Worm (Caenorhabditis elegans): ENCODE data around the gene fipr-9.

The fipr-9 gene

DNA sequence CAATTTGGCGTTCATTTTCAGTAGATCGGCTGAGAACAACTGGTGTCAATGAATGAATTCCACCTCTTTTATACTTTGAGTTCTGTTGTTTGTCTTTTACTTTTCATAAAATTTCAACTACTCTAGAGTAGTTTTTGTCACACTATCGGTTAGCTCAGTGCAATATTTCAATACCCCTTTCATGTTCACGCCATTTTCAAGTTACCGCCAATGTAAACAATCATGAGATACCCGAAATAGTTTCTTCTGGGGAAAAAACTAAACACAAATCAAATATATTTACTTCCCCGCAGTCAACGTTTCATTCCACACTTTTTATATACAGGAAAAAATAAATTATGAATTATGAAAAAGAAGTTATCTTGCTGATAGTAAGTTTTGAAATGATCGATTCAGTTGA lies 6.9 kb downstream of the fipr-9 start, which contains the start of gene fipr-4:
TSS of gene fipr-4 (minus strand) at position 101 of the 400 bp plus-strand sequence.
- no peak for TF ChIP-seq pha-4 (tag; optimal IDR thresholded peaks at IDR 0.05)
- TF ChIP-seq mab-5 (tag; optimal IDR thresholded peaks at IDR 0.05) = no peak
- no peak for TF ChIP-seq elt-1 (tag; optimal IDR thresholded peaks at IDR 0.05; ENCODE audit: borderline replicate concordance, insufficient read depth)
- no peak for TF ChIP-seq ceh-83 (GFP tag; optimal IDR thresholded peaks at IDR 0.05)
- TF ChIP-seq blmp-1 (tag; optimal IDR thresholded peaks at IDR 0.05) = no peak
- TF ChIP-seq nhr-76 (tag; optimal IDR thresholded peaks at IDR 0.05) = no peak
- TF ChIP-seq ceh-43 (GFP tag; optimal IDR thresholded peaks at IDR 0.05) = no peak
- no peak for TF ChIP-seq ces-1 (GFP tag; optimal IDR thresholded peaks at IDR 0.05)
- no peak for TF ChIP-seq elt-3 (tag; optimal IDR thresholded peaks at IDR 0.05)
- TF ChIP-seq ceh-39 (tag; optimal IDR thresholded peaks at IDR 0.05) = no peak
- no peak for TF ChIP-seq sptf-1 (tag; optimal IDR thresholded peaks at IDR 0.05)
- TF ChIP-seq zip-8 (tag; optimal IDR thresholded peaks at IDR 0.05) = no peak
- TF ChIP-seq unc-120 (tag; optimal IDR thresholded peaks at IDR 0.05; ENCODE audit: poor library complexity, severe bottlenecking) = no peak
- no peak for TF ChIP-seq flh-1 (GFP tag; optimal IDR thresholded peaks at IDR 0.05)
- TF ChIP-seq mls-2 (tag; optimal IDR thresholded peaks at IDR 0.05) = no peak
- no peak for TF ChIP-seq lin-13 (tag; optimal IDR thresholded peaks at IDR 0.05)
- TF ChIP-seq cnd-1 (tag; optimal IDR thresholded peaks at IDR 0.05) = no peak
- TF ChIP-seq lin-32 (GFP tag; optimal IDR thresholded peaks at IDR 0.05) = no peak
- TF ChIP-seq tbx-8 (GFP tag; optimal IDR thresholded peaks at IDR 0.05) = no peak
- no peak for TF ChIP-seq nhr-28 (tag; optimal IDR thresholded peaks at IDR 0.05)

DNA sequence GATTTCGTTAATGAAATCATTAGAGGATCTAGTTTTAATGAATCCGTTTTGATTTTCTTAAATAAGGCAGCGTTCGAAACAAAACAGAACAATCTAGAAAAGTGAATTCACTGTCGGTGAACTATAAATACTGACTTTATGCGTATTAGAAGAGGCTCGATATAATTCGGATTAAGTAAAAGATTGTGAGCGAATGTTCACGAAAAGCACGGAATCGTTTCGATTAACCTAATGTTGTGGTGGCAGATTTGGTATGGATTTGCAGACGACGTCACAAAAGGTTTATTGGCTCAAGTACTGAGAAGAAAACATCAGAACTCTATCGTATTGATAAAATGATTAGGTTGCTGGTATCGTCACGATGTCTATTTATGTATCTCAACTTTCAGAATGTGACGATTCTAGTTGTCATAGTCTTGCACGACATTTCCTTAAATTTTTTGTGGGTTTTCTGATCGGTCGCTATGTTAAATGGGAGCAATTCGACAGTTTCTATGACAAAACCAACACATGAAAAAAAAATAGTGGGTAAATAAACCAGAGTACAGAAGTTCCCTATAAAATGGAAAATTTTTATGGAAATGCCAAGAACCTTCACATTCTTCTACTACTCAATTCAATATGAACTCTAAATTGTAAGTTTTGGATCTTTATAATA lies 7.9 kb downstream of the fipr-9 start, which contains the start of the genes pyt-1 and fipr-7:
TSS of gene pyt-1 (minus strand) at position 101 of the 658 bp plus-strand sequence.
TSS of gene fipr-7 (plus strand) at position 608 of the 658 bp plus-strand sequence.
- TF ChIP-seq elt-1 (tag; optimal IDR thresholded peaks at IDR 0.05; ENCODE audit: borderline replicate concordance, insufficient read depth) (no peak), nhr-28 (tag; optimal IDR thresholded peaks at IDR 0.05) (no peak), zip-8 (tag; optimal IDR thresholded peaks at IDR 0.05) (no peak), ceh-39 (tag; optimal IDR thresholded peaks at IDR 0.05) (no peak), mls-2 (tag; optimal IDR thresholded peaks at IDR 0.05) (no peak), blmp-1 (tag; optimal IDR thresholded peaks at IDR 0.05) (no peak), ces-1 (GFP tag; optimal IDR thresholded peaks at IDR 0.05) (no peak), ceh-83 (GFP tag; optimal IDR thresholded peaks at IDR 0.05) (no peak), nhr-2 (tag; optimal IDR thresholded peaks at IDR 0.05) (no peak), drap-1 (GFP tag; optimal IDR thresholded peaks at IDR 0.05) (no peak), hlh-1 (tag; optimal IDR thresholded peaks at IDR 0.05) (no peak)

- TF ChIP-seq mep-1 (tag; optimal IDR thresholded peaks at IDR 0.05) (no peak), lsy-2 (tag; optimal IDR thresholded peaks at IDR 0.05) (no peak), lin-13 (tag; optimal IDR thresholded peaks at IDR 0.05) (no peak), elt-3 (tag; optimal IDR thresholded peaks at IDR 0.05) (no peak), blmp-1 (tag; optimal IDR thresholded peaks at IDR 0.05) (no peak), tbx-8 (GFP tag; optimal IDR thresholded peaks at IDR 0.05) (no peak), nhr-28 (tag; optimal IDR thresholded peaks at IDR 0.05) (no peak), ceh-43 (GFP tag; optimal IDR thresholded peaks at IDR 0.05) (no peak)
Observed at ce11 chrV:10230932-10231331, 9.5 kb downstream of the fipr-9 start, which contains the start of gene fipr-6. fipr-6 (plus strand) TSS chrV:10231232.

DNA sequence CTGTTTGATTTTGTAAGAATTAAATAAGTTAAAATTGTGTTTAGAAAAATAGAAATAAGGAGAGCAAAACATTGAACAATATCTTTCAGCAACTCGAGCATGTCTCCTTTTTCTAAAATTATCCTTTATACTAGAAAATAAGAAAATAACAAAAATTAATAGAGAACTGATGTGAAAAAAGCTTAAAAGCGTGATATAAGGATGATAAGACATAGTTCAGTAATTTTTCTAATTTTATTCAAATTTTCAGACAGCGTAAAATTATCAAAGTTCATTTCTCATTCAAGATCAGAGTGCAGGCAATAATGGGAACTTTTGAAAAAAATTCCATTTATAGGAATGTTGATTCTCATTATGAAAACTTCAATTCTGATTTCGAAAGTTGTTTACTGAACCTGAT lies 11.9 kb downstream of the fipr-9 start, which contains the start of gene str-182:
TSS of gene str-182 (minus strand) at position 101 of the 400 bp plus-strand sequence.
- TF ChIP-seq lsy-2 (tag; optimal IDR thresholded peaks at IDR 0.05) = no peak
- no peak for TF ChIP-seq mab-5 (tag; optimal IDR thresholded peaks at IDR 0.05)
- TF ChIP-seq unc-120 (tag; optimal IDR thresholded peaks at IDR 0.05; ENCODE audit: poor library complexity, severe bottlenecking) = no peak
- no peak for TF ChIP-seq pha-4 (tag; optimal IDR thresholded peaks at IDR 0.05)
- TF ChIP-seq flh-1 (GFP tag; optimal IDR thresholded peaks at IDR 0.05) = no peak
- TF ChIP-seq ztf-11 (tag; optimal IDR thresholded peaks at IDR 0.05) = no peak
- TF ChIP-seq tbx-8 (GFP tag; optimal IDR thresholded peaks at IDR 0.05) = no peak
- no peak for TF ChIP-seq drap-1 (GFP tag; optimal IDR thresholded peaks at IDR 0.05)
- TF ChIP-seq nhr-76 (tag; optimal IDR thresholded peaks at IDR 0.05) = no peak
- no peak for TF ChIP-seq lin-32 (GFP tag; optimal IDR thresholded peaks at IDR 0.05)
- TF ChIP-seq lin-13 (tag; optimal IDR thresholded peaks at IDR 0.05) = no peak
- no peak for TF ChIP-seq nhr-237 (tag; optimal IDR thresholded peaks at IDR 0.05)
- TF ChIP-seq unc-62 (GFP tag; optimal IDR thresholded peaks at IDR 0.05) = no peak
- TF ChIP-seq nhr-12 (tag; optimal IDR thresholded peaks at IDR 0.05) = no peak
- TF ChIP-seq elt-1 (tag; optimal IDR thresholded peaks at IDR 0.05; ENCODE audit: borderline replicate concordance, insufficient read depth) = no peak
- no peak for TF ChIP-seq unc-39 (tag; optimal IDR thresholded peaks at IDR 0.05)
- no peak for TF ChIP-seq elt-3 (tag; optimal IDR thresholded peaks at IDR 0.05)
- TF ChIP-seq mls-2 (tag; optimal IDR thresholded peaks at IDR 0.05) = no peak
- no peak for TF ChIP-seq hlh-1 (tag; optimal IDR thresholded peaks at IDR 0.05)

Data from whole organism, mixed stage, embryonic.